Fruit fly (Drosophila melanogaster): ENCODE data around the gene CIAPIN1.

The CIAPIN1 gene

dm6 chr2L:15059000-15059399 lies 20.3 kb upstream of the CIAPIN1 start:
- no peak for TF ChIP-seq ey (GFP tag; optimal IDR thresholded peaks at IDR 0.05)
- no peak for TF ChIP-seq Sp1 (GFP tag; optimal IDR thresholded peaks at IDR 0.05)
- TF ChIP-seq h (GFP tag; optimal IDR thresholded peaks at IDR 0.05): no peak

- TF ChIP-seq brk (GFP tag; optimal IDR thresholded peaks at IDR 0.05) (no peak), jim (GFP tag; optimal IDR thresholded peaks at IDR 0.05) (no peak), pan (optimal IDR thresholded peaks at IDR 0.05) (no peak), sage (GFP tag; optimal IDR thresholded peaks at IDR 0.05) (no peak), usp (GFP tag; optimal IDR thresholded peaks at IDR 0.05) (no peak), CrebA (GFP tag; optimal IDR thresholded peaks at IDR 0.05; ENCODE audit: borderline replicate concordance) (no peak), Hnf4 (GFP tag; optimal IDR thresholded peaks at IDR 0.05) (no peak)
Measured at dm6 chr2L:15058118-15058402, 19.4 kb upstream of the CIAPIN1 start, which contains the start of gene CG33679. Gene CG33679, plus strand, starts transcription at chr2L:15058303.

- no peak for TF ChIP-seq Rel (GFP tag; optimal IDR thresholded peaks at IDR 0.05)
- peak; percentile 39 for TF ChIP-seq Rel (tag; optimal IDR thresholded peaks at IDR 0.05)
- no peak for TF ChIP-seq Vsx2 (GFP tag; optimal IDR thresholded peaks at IDR 0.05; ENCODE audit: partially characterized antibody)
Measured at dm6 chr2L:15057225-15058117, 18.8 kb upstream of the CIAPIN1 start, which contains the start of gene ck. Gene ck, minus strand, starts transcription at chr2L:15057862.

- no peak for TF ChIP-seq Myc (optimal IDR thresholded peaks at IDR 0.05)
- TF ChIP-seq Sp1 (GFP tag; optimal IDR thresholded peaks at IDR 0.05): peak; percentile 83
- no peak for TF ChIP-seq dsf (GFP tag; optimal IDR thresholded peaks at IDR 0.05; ENCODE audit: borderline replicate concordance)
- TF ChIP-seq br (GFP tag; optimal IDR thresholded peaks at IDR 0.05): peak; percentile 70
- no peak for TF ChIP-seq Mio (GFP tag; optimal IDR thresholded peaks at IDR 0.05)
- TF ChIP-seq N (GFP tag; optimal IDR thresholded peaks at IDR 0.05): peak; percentile 43
- peak; percentile 84 for TF ChIP-seq HLH106 (tag; optimal IDR thresholded peaks at IDR 0.05)
- peak; percentile 75 for TF ChIP-seq dmrt93B (GFP tag; optimal IDR thresholded peaks at IDR 0.05)
- no peak for TF ChIP-seq usp (GFP tag; optimal IDR thresholded peaks at IDR 0.05)
- TF ChIP-seq foxo (GFP tag; optimal IDR thresholded peaks at IDR 0.05): peak in 1 of 2 experiments; percentile 88
- peak; percentile 66 for TF ChIP-seq Hnf4 (GFP tag; optimal IDR thresholded peaks at IDR 0.05)
- peak; percentile 6 for TF ChIP-seq Jra (GFP tag; optimal IDR thresholded peaks at IDR 0.05)
- no peak for TF ChIP-seq GATAd (GFP tag; optimal IDR thresholded peaks at IDR 0.05)
- TF ChIP-seq Rel (GFP tag; optimal IDR thresholded peaks at IDR 0.05): no peak
- TF ChIP-seq Rel (tag; optimal IDR thresholded peaks at IDR 0.05): peak; percentile 13
- TF ChIP-seq jim (GFP tag; optimal IDR thresholded peaks at IDR 0.05): no peak
- TF ChIP-seq CrebA (GFP tag; optimal IDR thresholded peaks at IDR 0.05; ENCODE audit: borderline replicate concordance): no peak
- TF ChIP-seq sage (GFP tag; optimal IDR thresholded peaks at IDR 0.05): peak; percentile 60
- TF ChIP-seq tai (GFP tag; optimal IDR thresholded peaks at IDR 0.05): no peak
- TF ChIP-seq Abd-B (GFP tag; optimal IDR thresholded peaks at IDR 0.05): no peak
- TF ChIP-seq Dif (GFP tag; optimal IDR thresholded peaks at IDR 0.05; ENCODE audit: partially characterized antibody): peak; percentile 89
- peak; percentile 85 for TF ChIP-seq rgr (GFP tag; optimal IDR thresholded peaks at IDR 0.05)
- TF ChIP-seq OdsH (GFP tag; optimal IDR thresholded peaks at IDR 0.05): peak; percentile 81
- peak; percentile 81 for TF ChIP-seq psq (GFP tag; optimal IDR thresholded peaks at IDR 0.05)
- TF ChIP-seq Hr83 (GFP tag; optimal IDR thresholded peaks at IDR 0.05; ENCODE audit: poor library complexity, severe bottlenecking): peak; percentile 19
- peak; percentile 61 for TF ChIP-seq brk (GFP tag; optimal IDR thresholded peaks at IDR 0.05)
- peak; percentile 80 for TF ChIP-seq fru (GFP tag; optimal IDR thresholded peaks at IDR 0.05)
- peak; percentile 48 for TF ChIP-seq sv (GFP tag; optimal IDR thresholded peaks at IDR 0.05)
- TF ChIP-seq Dfd (GFP tag; optimal IDR thresholded peaks at IDR 0.05): no peak
- TF ChIP-seq ey (GFP tag; optimal IDR thresholded peaks at IDR 0.05): peak; percentile 69
- peak; percentile 84 for TF ChIP-seq h (GFP tag; optimal IDR thresholded peaks at IDR 0.05)
- no peak for TF ChIP-seq lola (GFP tag; optimal IDR thresholded peaks at IDR 0.05)
- peak; percentile 24 to 85 for TF ChIP-seq dl (GFP tag; optimal IDR thresholded peaks at IDR 0.05; ENCODE audit: insufficient read depth in 1 of 2, partially characterized antibody in 2 of 2)
- TF ChIP-seq CG32264 (GFP tag; optimal IDR thresholded peaks at IDR 0.05): no peak
- TF ChIP-seq woc (GFP tag; optimal IDR thresholded peaks at IDR 0.05): peak; percentile 79
- peak; percentile 65 for TF ChIP-seq Vsx2 (GFP tag; optimal IDR thresholded peaks at IDR 0.05; ENCODE audit: partially characterized antibody)
- peak; percentile 62 for TF ChIP-seq CG9705 (GFP tag; optimal IDR thresholded peaks at IDR 0.05)
Measured at dm6 chr2L:15056359-15057220, 17.9 kb upstream of the CIAPIN1 start.
